Fruit fly (Drosophila melanogaster): ENCODE data around the gene klg.

- TF ChIP-seq Pif1B (GFP tag; optimal IDR thresholded peaks at IDR 0.05): no peak
- no peak for TF ChIP-seq EcR (GFP tag; optimal IDR thresholded peaks at IDR 0.05)
- TF ChIP-seq Pif1A (GFP tag; optimal IDR thresholded peaks at IDR 0.05): no peak
- no peak for TF ChIP-seq gl (tag; optimal IDR thresholded peaks at IDR 0.05)
- no peak for TF ChIP-seq CG32121 (GFP tag; IDR thresholded peaks at IDR 0.05)
- no peak for TF ChIP-seq CG4496 (GFP tag; IDR thresholded peaks at IDR 0.05)
- TF ChIP-seq CG12605 (GFP tag; IDR thresholded peaks at IDR 0.05): no peak
- no peak for TF ChIP-seq CG17806 (tag; optimal IDR thresholded peaks at IDR 0.05)
- no peak for TF ChIP-seq CG15710 (tag; optimal IDR thresholded peaks at IDR 0.05)
- no peak for TF ChIP-seq Ets98B (GFP tag; IDR thresholded peaks at IDR 0.05)
- no peak for TF ChIP-seq CG8301 (tag; optimal IDR thresholded peaks at IDR 0.05)
- no peak for TF ChIP-seq CG8159 (tag; optimal IDR thresholded peaks at IDR 0.05)
- no peak for TF ChIP-seq CG10348 (GFP tag; IDR thresholded peaks at IDR 0.05)
These were observed 20.7 kb upstream of the klg start for dm6 chr3R:22878416-22878815.
